Fruit fly (Drosophila melanogaster) Kc167 (cell line): ENCODE measurements around the gene CG45072.

Experiments
- Sin3A ChIP-seq: fragments of >200 bp; optimal IDR thresholded peaks from 2 replicates; lab custom pipeline; 2018; ENCODE audit warnings: missing external identifiers
- insv ChIP-seq: fragments of >200 bp; optimal IDR thresholded peaks from 3 replicates; lab custom pipeline; 2018; ENCODE audit warnings: missing external identifiers
- psq ChIP-seq: fragments of >200 bp; optimal IDR thresholded peaks from 2 replicates; lab custom pipeline; 2017; ENCODE audit warnings: missing external identifiers
- ttk ChIP-seq: sonication (Bioruptor generic); optimal IDR thresholded peaks from 2 replicates; lab custom pipeline; 2017; ENCODE audit warnings: missing external identifiers

DNA sequence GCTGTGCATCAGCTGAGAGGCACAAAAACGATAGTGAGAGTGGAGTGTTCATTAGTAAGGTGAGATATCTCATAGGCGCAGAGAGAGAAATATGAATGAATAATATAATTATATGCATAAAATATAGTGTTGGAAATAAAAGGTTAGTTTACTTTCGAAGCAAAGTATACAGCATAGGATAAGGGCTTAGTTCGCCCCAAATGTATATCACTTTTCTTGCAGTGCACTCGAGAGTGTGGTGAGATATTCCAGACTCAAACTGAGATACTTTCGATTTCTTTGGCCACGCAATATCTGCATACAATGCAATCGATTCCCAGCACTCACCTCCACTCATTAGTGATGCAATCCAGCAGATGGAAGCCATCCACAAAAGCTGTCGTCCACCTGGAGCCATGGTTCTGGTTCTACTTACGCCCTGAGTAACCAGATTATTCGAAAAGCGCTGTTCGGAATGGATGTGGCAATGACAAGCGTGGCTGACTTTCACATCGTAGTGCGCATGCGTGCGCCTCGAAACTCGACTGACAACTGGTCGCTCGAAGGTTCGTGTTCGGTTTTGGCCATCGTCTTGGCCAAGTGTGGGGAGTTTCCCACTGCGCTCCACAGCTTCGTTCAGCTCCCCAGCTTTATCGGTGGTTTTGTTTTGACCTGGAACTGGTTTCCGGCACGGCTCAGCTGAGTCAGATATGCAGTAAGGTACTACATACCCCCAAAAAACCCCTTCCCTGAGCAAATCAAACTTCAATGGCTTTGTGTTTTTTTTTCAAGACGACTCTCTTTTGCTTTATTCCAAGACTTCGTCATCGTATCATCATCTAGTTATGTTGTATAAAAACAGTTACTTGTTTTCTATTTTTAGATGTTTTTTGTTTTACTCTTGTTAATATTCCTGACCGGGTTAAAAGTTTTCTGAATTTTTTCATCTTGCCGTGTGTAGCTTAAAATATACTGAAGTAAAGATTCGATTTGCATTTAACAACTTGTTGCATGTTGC, 47.9 kb upstream of the CG45072 start, which contains the start of gene Rsod:
- TF ChIP-seq insv, result no peak
- no peak for TF ChIP-seq Sin3A (lab: Kevin White, UChicago)
- TF ChIP-seq psq (lab: Kevin White, UChicago), result no peak
- TF ChIP-seq ttk (lab: Kevin White, UChicago), result no peak
